Fruit fly (Drosophila melanogaster) whole organism, embryonic: ENCODE data around the gene CG5104.

Experiments used
- Bdp1 ChIP-seq: fragments of 200-800 bp; sonication (Bioruptor generic); optimal IDR thresholded peaks from 3 replicates; lab custom pipeline; 2016; ENCODE audit warnings: missing biosample characterization, missing genetic modification characterization
- Blimp-1 ChIP-seq: fragments of 200-800 bp; sonication (Bioruptor generic); optimal IDR thresholded peaks from 3 replicates; lab custom pipeline; 2018; ENCODE audit warnings: missing biosample characterization, missing genetic modification characterization, mild to moderate bottlenecking, moderate library complexity, missing genetic modification reagents
- CG10209 ChIP-seq: fragments of 200-800 bp; sonication (Bioruptor generic); optimal IDR thresholded peaks from 3 replicates; lab custom pipeline; 2017; ENCODE audit warnings: missing biosample characterization, mild to moderate bottlenecking, missing genetic modification characterization, missing genetic modification reagents
- CG11398 ChIP-seq: fragments of 200-800 bp; sonication (Bioruptor generic); optimal IDR thresholded peaks from 2 replicates; lab custom pipeline; 2016; ENCODE audit warnings: missing biosample characterization, missing genetic modification characterization
- CG12071 ChIP-seq: fragments of 200-800 bp; sonication (Bioruptor generic); optimal IDR thresholded peaks from 3 replicates; lab custom pipeline; 2018; ENCODE audit warnings: missing biosample characterization, mild to moderate bottlenecking, missing genetic modification characterization
- CG14014 ChIP-seq: fragments of 200-800 bp; sonication (Bioruptor generic); IDR thresholded peaks from 2 replicates; pipeline ENCODE4 v1.3.6; 2022; ENCODE audit warnings: missing biosample characterization, missing genetic modification characterization
- CG14050 ChIP-seq: fragments of 200-800 bp; sonication (Bioruptor generic); IDR thresholded peaks from 3 replicates; pipeline ENCODE4 v1.3.6; 2022; ENCODE audit warnings: missing biosample characterization, missing genetic modification characterization
- CG15269 ChIP-seq: fragments of 200-800 bp; sonication (Bioruptor generic); optimal IDR thresholded peaks from 2 replicates; lab custom pipeline; 2018; ENCODE audit warnings: missing biosample characterization, mild to moderate bottlenecking, missing genetic modification characterization, moderate library complexity
- CG1602 ChIP-seq: fragments of 200-800 bp; sonication (Bioruptor generic); optimal IDR thresholded peaks from 3 replicates; lab custom pipeline; 2016; ENCODE audit warnings: missing biosample characterization, missing genetic modification characterization
- CG18619 ChIP-seq: fragments of 200-800 bp; sonication (Bioruptor generic); optimal IDR thresholded peaks from 3 replicates; lab custom pipeline; 2017; ENCODE audit warnings: missing biosample characterization, mild to moderate bottlenecking, missing genetic modification characterization
- CG18764 ChIP-seq: fragments of 200-800 bp; sonication (Bioruptor generic); optimal IDR thresholded peaks from 3 replicates; lab custom pipeline; 2016; ENCODE audit warnings: missing biosample characterization, missing genetic modification characterization
- CG2199 ChIP-seq: fragments of 200-800 bp; sonication (Bioruptor generic); IDR thresholded peaks from 3 replicates; pipeline ENCODE4 v1.3.6; 2022; ENCODE audit warnings: missing biosample characterization, missing genetic modification characterization
- CG2712 ChIP-seq: fragments of 200-800 bp; optimal IDR thresholded peaks from 3 replicates; lab custom pipeline; 2019; ENCODE audit warnings: missing biosample characterization, mild to moderate bottlenecking, missing genetic modification characterization, moderate library complexity
- CG30020 ChIP-seq: fragments of 200-800 bp; optimal IDR thresholded peaks from 2 replicates; lab custom pipeline; 2019; ENCODE audit warnings: missing biosample characterization, mild to moderate bottlenecking, missing genetic modification characterization, moderate library complexity
- CG33213 ChIP-seq: fragments of 200-800 bp; sonication (Bioruptor generic); optimal IDR thresholded peaks from 3 replicates; lab custom pipeline; 2016; ENCODE audit warnings: missing biosample characterization, missing genetic modification characterization
- CG4328 ChIP-seq: fragments of 200-800 bp; sonication (Bioruptor generic); optimal IDR thresholded peaks from 3 replicates; lab custom pipeline; 2017; ENCODE audit warnings: missing biosample characterization, missing genetic modification reagents, missing genetic modification characterization
- CG6654 ChIP-seq: fragments of 200-800 bp; sonication (Bioruptor generic); optimal IDR thresholded peaks from 2 replicates; lab custom pipeline; 2017; ENCODE audit warnings: missing biosample characterization, mild to moderate bottlenecking, missing genetic modification characterization
- CG6854 ChIP-seq: fragments of 200-800 bp; sonication (Bioruptor generic); optimal IDR thresholded peaks from 3 replicates; lab custom pipeline; 2017; ENCODE audit warnings: missing biosample characterization, mild to moderate bottlenecking, missing genetic modification characterization
- CG7987 ChIP-seq: fragments of 200-800 bp; sonication (Bioruptor generic); optimal IDR thresholded peaks from 2 replicates; lab custom pipeline; 2018; ENCODE audit warnings: missing biosample characterization, mild to moderate bottlenecking, missing genetic modification characterization, moderate library complexity
- CG8924 ChIP-seq: fragments of 200-800 bp; optimal IDR thresholded peaks from 3 replicates; lab custom pipeline; 2019; ENCODE audit warnings: missing biosample characterization, mild to moderate bottlenecking, missing genetic modification characterization, moderate library complexity
- CG9932 ChIP-seq: fragments of 200-800 bp; sonication (Bioruptor generic); IDR thresholded peaks from 2 replicates; pipeline ENCODE4 v1.3.6; 2022; ENCODE audit warnings: missing biosample characterization, missing genetic modification characterization
- Dad ChIP-seq: fragments of 200-800 bp; sonication (Bioruptor generic); optimal IDR thresholded peaks from 3 replicates; lab custom pipeline; 2016; ENCODE audit warnings: missing biosample characterization, missing genetic modification characterization
- Gsc ChIP-seq: fragments of 200-800 bp; sonication (Bioruptor generic); IDR thresholded peaks from 2 replicates; pipeline ENCODE4 v1.3.6; 2022; ENCODE audit warnings: missing biosample characterization, missing genetic modification characterization
- H15 ChIP-seq: fragments of 200-800 bp; sonication (Bioruptor generic); IDR thresholded peaks from 3 replicates; pipeline ENCODE4 v1.3.6; 2022; ENCODE audit warnings: missing biosample characterization, missing genetic modification characterization
- HLH4C ChIP-seq: fragments of 200-800 bp; sonication (Bioruptor generic); IDR thresholded peaks from 3 replicates; pipeline ENCODE4 v1.3.6; 2022; ENCODE audit warnings: missing biosample characterization, missing genetic modification characterization; ENCODE audit not compliant: partially characterized antibody
- HLH54F ChIP-seq: fragments of 200-800 bp; sonication (Bioruptor generic); optimal IDR thresholded peaks from 3 replicates; lab custom pipeline; 2016; ENCODE audit warnings: missing biosample characterization, missing genetic modification characterization
- Hmr ChIP-seq: fragments of 200-800 bp; sonication (Bioruptor generic); optimal IDR thresholded peaks from 3 replicates; lab custom pipeline; 2017; ENCODE audit warnings: mild to moderate bottlenecking, missing biosample characterization, missing genetic modification reagents, missing genetic modification characterization
- Meics ChIP-seq: fragments of 200-800 bp; sonication (Bioruptor generic); optimal IDR thresholded peaks from 2 replicates; lab custom pipeline; 2017; ENCODE audit warnings: missing biosample characterization, mild to moderate bottlenecking, missing genetic modification characterization
- NC2β ChIP-seq: fragments of 200-800 bp; sonication (Bioruptor generic); optimal IDR thresholded peaks from 2 replicates; lab custom pipeline; 2016; ENCODE audit warnings: missing biosample characterization, missing genetic modification characterization
- Opbp ChIP-seq: fragments of 200-800 bp; sonication (Bioruptor generic); IDR thresholded peaks from 3 replicates; pipeline ENCODE4 v1.3.6; 2022; ENCODE audit warnings: missing biosample characterization, missing genetic modification characterization; ENCODE audit not compliant: partially characterized antibody
- Pdp1 ChIP-seq, 2 experiments: fragments of 200-800 bp; sonication (Bioruptor generic); optimal IDR thresholded peaks; 3 replicates each; lab custom pipeline; 2016; ENCODE audit warnings: missing biosample characterization in 2 of 2, missing genetic modification characterization in 2 of 2, mild to moderate bottlenecking in 1 of 2, moderate library complexity in 1 of 2
- Ravus ChIP-seq: fragments of 200-800 bp; sonication (Bioruptor generic); IDR thresholded peaks from 2 replicates; pipeline ENCODE4 v1.3.6; 2022; ENCODE audit warnings: missing biosample characterization, missing genetic modification characterization
- Xbp1 ChIP-seq: fragments of 200-800 bp; sonication (Bioruptor generic); optimal IDR thresholded peaks from 3 replicates; lab custom pipeline; 2016; ENCODE audit warnings: missing biosample characterization, mild to moderate bottlenecking, missing genetic modification characterization
- ase ChIP-seq: fragments of 200-800 bp; sonication (Bioruptor generic); IDR thresholded peaks from 3 replicates; pipeline ENCODE4 v1.3.6; 2022; ENCODE audit warnings: missing biosample characterization, missing genetic modification characterization
- bab2 ChIP-seq: fragments of 200-800 bp; sonication (Bioruptor generic); optimal IDR thresholded peaks from 2 replicates; lab custom pipeline; 2016; ENCODE audit warnings: missing biosample characterization, missing genetic modification characterization
- bigmax ChIP-seq: fragments of 200-800 bp; sonication (Bioruptor generic); optimal IDR thresholded peaks from 2 replicates; lab custom pipeline; 2018; ENCODE audit warnings: missing biosample characterization, mild to moderate bottlenecking, missing genetic modification characterization
- btn ChIP-seq: fragments of 200-800 bp; sonication (Bioruptor generic); optimal IDR thresholded peaks from 2 replicates; lab custom pipeline; 2016; ENCODE audit warnings: missing biosample characterization, missing genetic modification characterization
- dysf ChIP-seq: fragments of 200-800 bp; sonication (Bioruptor generic); IDR thresholded peaks from 3 replicates; pipeline ENCODE4 v1.3.6; 2022; ENCODE audit warnings: missing biosample characterization, missing genetic modification characterization
- ewg ChIP-seq: fragments of 200-800 bp; sonication (Bioruptor generic); optimal IDR thresholded peaks from 3 replicates; lab custom pipeline; 2017; ENCODE audit warnings: mild to moderate bottlenecking, missing biosample characterization, missing genetic modification reagents, missing genetic modification characterization
- exex ChIP-seq: fragments of 200-800 bp; sonication (Bioruptor generic); optimal IDR thresholded peaks from 4 replicates; lab custom pipeline; 2018; ENCODE audit warnings: missing biosample characterization, mild to moderate bottlenecking, missing genetic modification characterization, moderate library complexity
- fd96Cb ChIP-seq: fragments of 200-800 bp; sonication (Bioruptor generic); optimal IDR thresholded peaks from 2 replicates; lab custom pipeline; 2018; ENCODE audit warnings: missing biosample characterization, mild to moderate bottlenecking, missing genetic modification characterization, moderate library complexity
- kah ChIP-seq: fragments of 200-800 bp; sonication (Bioruptor generic); optimal IDR thresholded peaks from 2 replicates; lab custom pipeline; 2018; ENCODE audit warnings: missing biosample characterization, mild to moderate bottlenecking, missing genetic modification characterization
- oc ChIP-seq: fragments of 200-800 bp; sonication (Bioruptor generic); optimal IDR thresholded peaks from 2 replicates; lab custom pipeline; 2018; ENCODE audit warnings: missing biosample characterization, mild to moderate bottlenecking, missing genetic modification characterization, moderate library complexity
- sd ChIP-seq: fragments of 200-800 bp; sonication (Bioruptor generic); optimal IDR thresholded peaks from 3 replicates; lab custom pipeline; 2018; ENCODE audit warnings: missing biosample characterization, mild to moderate bottlenecking, missing genetic modification characterization, moderate library complexity
- seq ChIP-seq: fragments of 200-800 bp; sonication (Bioruptor generic); IDR thresholded peaks from 2 replicates; pipeline ENCODE4 v1.3.6; 2022; ENCODE audit warnings: missing biosample characterization, missing genetic modification characterization
- so ChIP-seq: fragments of 200-800 bp; sonication (Bioruptor generic); IDR thresholded peaks from 3 replicates; pipeline ENCODE4 v1.3.6; 2022; ENCODE audit warnings: missing biosample characterization, missing genetic modification characterization
- ssp ChIP-seq: fragments of 200-800 bp; sonication (Bioruptor generic); IDR thresholded peaks from 2 replicates; pipeline ENCODE4 v1.3.6; 2022; ENCODE audit warnings: missing biosample characterization, missing genetic modification characterization
- tup ChIP-seq: fragments of 200-800 bp; sonication (Bioruptor generic); optimal IDR thresholded peaks from 2 replicates; lab custom pipeline; 2016; ENCODE audit warnings: missing biosample characterization, mild to moderate bottlenecking, missing genetic modification characterization, moderate library complexity
- twi ChIP-seq: fragments of 200-800 bp; optimal IDR thresholded peaks from 2 replicates; lab custom pipeline; 2019; ENCODE audit warnings: missing biosample characterization, mild to moderate bottlenecking, missing genetic modification characterization, moderate library complexity
- usp ChIP-seq: fragments of >200 bp; optimal IDR thresholded peaks from 2 replicates; lab custom pipeline; 2017; ENCODE audit warnings: missing biosample characterization, missing genetic modification characterization
- yki ChIP-seq: fragments of >200 bp; optimal IDR thresholded peaks from 3 replicates; lab custom pipeline; 2018

The CG5104 gene

dm6 chr3L:20526196-20526740, 5.5 kb downstream of the CG5104 start, which contains the start of gene Nubp2 (continued):
- TF ChIP-seq usp (no peak), btn (peak; percentile 51), Ravus (peak; percentile 71), CG10209 (GFP tag; lab: Kevin White, UChicago) (peak; percentile 96), Dad (peak; percentile 92), oc (tag; lab: Kevin White, UChicago) (peak; percentile 86), Meics (GFP tag; lab: Kevin White, UChicago) (peak; percentile 96), sd (tag; lab: Kevin White, UChicago) (peak; percentile 90), Gsc (GFP tag; lab: Robert Waterston, UW) (no peak; the same call in 1 of the 2 replicates), CG8924 (peak; percentile 97), H15 (GFP tag; lab: Robert Waterston, UW) (peak; percentile 91), Xbp1 (GFP tag; lab: Kevin White, UChicago) (peak; percentile 98), CG2199 (no peak), Opbp (GFP tag; lab: Robert Waterston, UW) (no peak), CG1602 (peak; percentile 97), CG4328 (GFP tag; lab: Kevin White, UChicago) (peak; percentile 94), fd96Cb (tag; lab: Kevin White, UChicago) (peak; percentile 95), seq (peak; percentile 92), twi (peak; percentile 94), CG15269 (tag; lab: Kevin White, UChicago) (peak; percentile 96), Bdp1 (peak; percentile 88), Pdp1 (GFP tag; optimal IDR thresholded peaks at IDR 0.05; lab: Kevin White, UChicago) (peak; percentile 36 to 96), CG14050 (peak; percentile 88), yki (lab: Kevin White, UChicago) (peak; percentile 1), bab2 (peak; percentile 94), CG18764 (GFP tag; lab: Kevin White, UChicago) (peak; percentile 94), CG9932 (GFP tag; lab: Robert Waterston, UW) (peak; percentile 97), Hmr (peak; percentile 96), ewg (GFP tag; lab: Kevin White, UChicago) (peak; percentile 90), kah (peak; percentile 89), ssp (GFP tag; lab: Robert Waterston, UW) (peak; percentile 90), CG6654 (GFP tag; lab: Kevin White, UChicago) (peak; percentile 84), CG14014 (GFP tag; lab: Robert Waterston, UW) (peak; percentile 91), ase (GFP tag; lab: Robert Waterston, UW) (peak; percentile 88), NC2β (GFP tag; lab: Kevin White, UChicago) (peak; percentile 89), CG30020 (tag; lab: Kevin White, UChicago) (peak; percentile 91), CG6854 (peak; percentile 82), exex (tag; lab: Kevin White, UChicago) (peak; percentile 89), dysf (GFP tag; lab: Robert Waterston, UW) (peak; percentile 95), CG7987 (GFP tag; lab: Kevin White, UChicago) (peak; percentile 89), CG18619 (GFP tag; lab: Kevin White, UChicago) (peak; percentile 95), CG11398 (GFP tag; lab: Kevin White, UChicago) (peak; percentile 70), tup (GFP tag; lab: Kevin White, UChicago) (peak; percentile 87), CG33213 (GFP tag; lab: Kevin White, UChicago) (peak; percentile 86), HLH54F (peak; percentile 97), so (GFP tag; lab: Robert Waterston, UW) (peak; percentile 87), Blimp-1 (GFP tag; lab: Kevin White, UChicago) (peak; percentile 91), HLH4C (GFP tag; lab: Robert Waterston, UW) (no peak), CG2712 (tag; lab: Kevin White, UChicago) (peak; percentile 97), bigmax (GFP tag; lab: Kevin White, UChicago) (peak; percentile 9), CG12071 (GFP tag; lab: Kevin White, UChicago) (peak; percentile 81)
